Worm (Caenorhabditis elegans) whole organism, mixed stage, embryonic: ENCODE measurements around the gene gcy-31.

Experiments
- M03D4.4 ChIP-seq: sonication (generic microtip); optimal IDR thresholded peaks from 2 replicates; lab custom pipeline; 2017; ENCODE audit warnings: mild to moderate bottlenecking, missing genetic modification characterization, missing compliant biosample characterization
- bed-3 ChIP-seq: fragments of 200-800 bp; sonication (Bioruptor generic); optimal IDR thresholded peaks from 3 replicates; lab custom pipeline; 2018; ENCODE audit warnings: mild to moderate bottlenecking, missing genetic modification characterization, moderate library complexity, missing compliant biosample characterization
- blmp-1 ChIP-seq: fragments of 150-350 bp; optimal IDR thresholded peaks from 2 replicates; lab custom pipeline; 2014; ENCODE audit warnings: missing biosample characterization, missing genetic modification characterization
- ceh-39 ChIP-seq: fragments of 150-350 bp; optimal IDR thresholded peaks from 2 replicates; lab custom pipeline; 2014; ENCODE audit warnings: missing biosample characterization, missing genetic modification characterization
- ceh-43 ChIP-seq: fragments of 200-800 bp; sonication (Bioruptor generic); optimal IDR thresholded peaks from 2 replicates; lab custom pipeline; 2018; ENCODE audit warnings: mild to moderate bottlenecking, missing genetic modification characterization, moderate library complexity, missing compliant biosample characterization
- ceh-83 ChIP-seq: fragments of 200-800 bp; sonication (Bioruptor generic); optimal IDR thresholded peaks from 2 replicates; lab custom pipeline; 2018; ENCODE audit warnings: mild to moderate bottlenecking, missing genetic modification characterization, missing compliant biosample characterization
- ces-1 ChIP-seq: fragments of 150-350 bp; optimal IDR thresholded peaks from 2 replicates; lab custom pipeline; 2014; ENCODE audit warnings: missing biosample characterization, missing genetic modification reagents, missing genetic modification characterization
- cnd-1 ChIP-seq: fragments of 200-800 bp; sonication (Bioruptor generic); optimal IDR thresholded peaks from 2 replicates; lab custom pipeline; 2018; ENCODE audit warnings: mild to moderate bottlenecking, missing genetic modification characterization, missing compliant biosample characterization
- drap-1 ChIP-seq: fragments of 200-800 bp; sonication (Bioruptor generic); optimal IDR thresholded peaks from 3 replicates; lab custom pipeline; 2018; ENCODE audit warnings: mild to moderate bottlenecking, missing genetic modification characterization, missing compliant biosample characterization
- elt-1 ChIP-seq: sonication (generic microtip); optimal IDR thresholded peaks from 2 replicates; lab custom pipeline; 2017; ENCODE audit warnings: missing genetic modification characterization, mild to moderate bottlenecking, missing compliant biosample characterization, antibody characterized with exemption, moderate library complexity, borderline replicate concordance; ENCODE audit not compliant: insufficient read depth
- elt-3 ChIP-seq: fragments of 150-350 bp; optimal IDR thresholded peaks from 2 replicates; lab custom pipeline; 2014; ENCODE audit warnings: missing biosample characterization, missing genetic modification characterization
- ham-2 ChIP-seq: fragments of 200-800 bp; sonication (Bioruptor generic); optimal IDR thresholded peaks from 2 replicates; lab custom pipeline; 2018; ENCODE audit warnings: mild to moderate bottlenecking, missing genetic modification characterization, missing compliant biosample characterization
- hlh-1 ChIP-seq: fragments of 150-350 bp; optimal IDR thresholded peaks from 2 replicates; lab custom pipeline; 2014; ENCODE audit warnings: missing biosample characterization, missing genetic modification reagents, missing genetic modification characterization
- lin-13 ChIP-seq: fragments of 150-350 bp; optimal IDR thresholded peaks from 2 replicates; lab custom pipeline; 2014; ENCODE audit warnings: missing biosample characterization, missing genetic modification characterization
- lin-32 ChIP-seq: fragments of 200-800 bp; sonication (Bioruptor generic); optimal IDR thresholded peaks from 2 replicates; lab custom pipeline; 2018; ENCODE audit warnings: mild to moderate bottlenecking, missing genetic modification characterization, missing compliant biosample characterization
- lsy-2 ChIP-seq: fragments of 150-350 bp; optimal IDR thresholded peaks from 2 replicates; lab custom pipeline; 2014; ENCODE audit warnings: missing biosample characterization, missing genetic modification characterization
- mab-5 ChIP-seq: fragments of 150-350 bp; optimal IDR thresholded peaks from 2 replicates; lab custom pipeline; 2014; ENCODE audit warnings: missing biosample characterization, missing genetic modification characterization
- mep-1 ChIP-seq: fragments of 150-350 bp; optimal IDR thresholded peaks from 2 replicates; lab custom pipeline; 2017; ENCODE audit warnings: missing biosample characterization, missing genetic modification reagents, missing genetic modification characterization, inconsistent platforms
- mls-2 ChIP-seq: sonication (generic microtip); optimal IDR thresholded peaks from 2 replicates; lab custom pipeline; 2016; ENCODE audit warnings: mild to moderate bottlenecking, missing genetic modification characterization, moderate library complexity, missing compliant biosample characterization
- nhr-12 ChIP-seq: fragments of 150-350 bp; optimal IDR thresholded peaks from 2 replicates; lab custom pipeline; 2014; ENCODE audit warnings: missing biosample characterization, missing genetic modification characterization
- nhr-2 ChIP-seq: fragments of 150-350 bp; optimal IDR thresholded peaks from 2 replicates; lab custom pipeline; 2014; ENCODE audit warnings: missing biosample characterization, missing genetic modification characterization
- nhr-237 ChIP-seq: fragments of 150-350 bp; optimal IDR thresholded peaks from 2 replicates; lab custom pipeline; 2014; ENCODE audit warnings: missing biosample characterization, missing genetic modification characterization
- nhr-28 ChIP-seq: fragments of 150-350 bp; optimal IDR thresholded peaks from 2 replicates; lab custom pipeline; 2014; ENCODE audit warnings: missing biosample characterization, missing genetic modification characterization
- nhr-76 ChIP-seq: sonication (generic microtip); optimal IDR thresholded peaks from 2 replicates; lab custom pipeline; 2017; ENCODE audit warnings: missing biosample characterization, missing genetic modification characterization
- pha-4 ChIP-seq: fragments of 150-350 bp; optimal IDR thresholded peaks from 2 replicates; lab custom pipeline; 2018; ENCODE audit warnings: missing biosample characterization, missing genetic modification reagents, missing genetic modification characterization
- snpc-4 ChIP-seq: fragments of 150-350 bp; optimal IDR thresholded peaks from 2 replicates; lab custom pipeline; 2014; ENCODE audit warnings: missing biosample characterization, missing genetic modification characterization
- sptf-1 ChIP-seq: sonication (generic microtip); optimal IDR thresholded peaks from 2 replicates; lab custom pipeline; 2017; ENCODE audit warnings: mild to moderate bottlenecking, missing genetic modification characterization, moderate library complexity, missing compliant biosample characterization
- unc-120 ChIP-seq: sonication (generic microtip); optimal IDR thresholded peaks from 2 replicates; lab custom pipeline; 2017; ENCODE audit warnings: missing genetic modification characterization, missing compliant biosample characterization; ENCODE audit not compliant: poor library complexity, severe bottlenecking
- unc-39 ChIP-seq: fragments of 150-350 bp; optimal IDR thresholded peaks from 2 replicates; lab custom pipeline; 2014; ENCODE audit warnings: missing biosample characterization, missing genetic modification characterization
- unc-62 ChIP-seq: fragments of 150-350 bp; optimal IDR thresholded peaks from 2 replicates; lab custom pipeline; 2014; ENCODE audit warnings: missing biosample characterization, missing genetic modification reagents, missing genetic modification characterization
- zip-8 ChIP-seq: fragments of 150-350 bp; optimal IDR thresholded peaks from 2 replicates; lab custom pipeline; 2014; ENCODE audit warnings: missing biosample characterization, missing genetic modification characterization
- ztf-11 ChIP-seq: fragments of 150-350 bp; optimal IDR thresholded peaks from 2 replicates; lab custom pipeline; 2014; ENCODE audit warnings: missing biosample characterization, missing genetic modification characterization

gcy-31 gene

ce11 chrX:2452297-2452696, 25.0 kb upstream of the gcy-31 start:
- TF ChIP-seq nhr-2 (tag; lab: Kevin White, UChicago), result no peak
- no peak for TF ChIP-seq ceh-39
- TF ChIP-seq nhr-28 (tag; lab: Kevin White, UChicago), result no peak
- TF ChIP-seq elt-3 (tag; lab: Kevin White, UChicago), result no peak
- TF ChIP-seq lin-32, result no peak
- no peak for TF ChIP-seq ztf-11 (tag; lab: Kevin White, UChicago)
- no peak for TF ChIP-seq ceh-43
- TF ChIP-seq unc-62, result peak; percentile 54
- TF ChIP-seq drap-1, result no peak
- no peak for TF ChIP-seq mab-5 (tag; lab: Kevin White, UChicago)
- peak; percentile 11 for TF ChIP-seq unc-120 (tag; lab: Kevin White, UChicago)
- TF ChIP-seq blmp-1 (tag; lab: Kevin White, UChicago), result no peak
- TF ChIP-seq pha-4 (tag; lab: Kevin White, UChicago), result no peak
- TF ChIP-seq nhr-76 (tag; lab: Kevin White, UChicago), result no peak
- no peak for TF ChIP-seq cnd-1 (tag; lab: Kevin White, UChicago)
- no peak for TF ChIP-seq ceh-83 (GFP tag; lab: Kevin White, UChicago)
- no peak for TF ChIP-seq lin-13 (tag; lab: Kevin White, UChicago)
- no peak for TF ChIP-seq elt-1 (tag; lab: Kevin White, UChicago)
- TF ChIP-seq sptf-1, result no peak
- TF ChIP-seq mls-2 (tag; lab: Kevin White, UChicago), result no peak
- no peak for TF ChIP-seq ces-1 (GFP tag; lab: Kevin White, UChicago)
- no peak for TF ChIP-seq ham-2 (GFP tag; lab: Kevin White, UChicago)
- no peak for TF ChIP-seq zip-8
- TF ChIP-seq hlh-1 (tag; lab: Kevin White, UChicago), result peak; percentile 98
- TF ChIP-seq mep-1, result no peak

DNA sequence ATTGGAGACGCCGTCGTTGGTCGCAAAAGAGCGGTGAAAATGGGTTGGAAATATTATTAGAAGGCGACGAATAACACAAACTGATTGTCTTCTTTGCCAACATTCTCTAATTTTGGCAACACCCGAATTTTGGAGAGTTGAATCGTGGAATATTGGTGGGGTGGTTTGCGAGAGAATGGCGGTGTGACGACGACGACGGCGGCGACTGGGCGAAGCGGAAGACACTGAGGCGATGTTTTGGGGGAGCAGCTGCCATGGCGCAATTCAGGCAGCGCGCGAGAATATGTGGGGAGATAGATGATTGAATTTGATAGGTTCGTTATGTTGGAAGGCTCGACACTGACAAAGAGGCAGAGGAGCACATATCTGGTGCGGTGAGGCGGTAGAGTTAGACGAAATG, 23.7 kb upstream of the gcy-31 start:
- no peak for TF ChIP-seq cnd-1 (tag; lab: Kevin White, UChicago)
- TF ChIP-seq ceh-43, result no peak
- peak; percentile 42 for TF ChIP-seq ces-1 (GFP tag; lab: Kevin White, UChicago)
- TF ChIP-seq, all 35 proteins: peak for 1

DNA sequence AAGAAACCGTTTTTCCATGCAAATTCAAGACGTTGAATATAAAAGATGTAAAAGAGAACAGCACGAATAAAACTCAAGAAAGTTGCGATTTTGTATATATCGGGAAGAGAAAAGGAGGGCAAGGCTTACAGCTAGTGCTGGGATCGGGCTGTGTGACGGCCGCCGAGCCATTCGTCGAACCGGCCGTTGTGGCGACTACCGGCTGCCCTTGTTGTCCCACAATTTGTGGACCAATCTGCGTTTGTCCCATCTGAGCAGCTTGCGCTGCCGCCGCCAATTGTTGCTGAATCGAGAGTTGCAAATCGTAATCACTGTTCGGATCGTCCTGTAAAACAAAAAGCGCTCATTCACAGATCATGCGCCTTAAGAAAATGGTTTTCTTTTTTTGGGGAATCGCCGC, 19.9 kb upstream of the gcy-31 start:
- TF ChIP-seq lsy-2 (tag; lab: Kevin White, UChicago), result no peak
- TF ChIP-seq elt-1 (tag; lab: Kevin White, UChicago), result no peak
- no peak for TF ChIP-seq mab-5 (tag; lab: Kevin White, UChicago)
- TF ChIP-seq drap-1, result no peak
- TF ChIP-seq pha-4 (tag; lab: Kevin White, UChicago), result no peak
- TF ChIP-seq zip-8, result no peak
- TF ChIP-seq ceh-39, result no peak
- no peak for TF ChIP-seq nhr-12 (tag; lab: Kevin White, UChicago)
- TF ChIP-seq mls-2 (tag; lab: Kevin White, UChicago), result no peak
- TF ChIP-seq unc-62, result no peak
- no peak for TF ChIP-seq ztf-11 (tag; lab: Kevin White, UChicago)
- no peak for TF ChIP-seq ceh-43

- TF ChIP-seq nhr-237 (tag; lab: Kevin White, UChicago) (no peak), unc-120 (tag; lab: Kevin White, UChicago) (no peak), elt-1 (tag; lab: Kevin White, UChicago) (no peak), ces-1 (GFP tag; lab: Kevin White, UChicago) (no peak), drap-1 (no peak), lsy-2 (tag; lab: Kevin White, UChicago) (no peak), hlh-1 (tag; lab: Kevin White, UChicago) (no peak)
These were observed 18.9 kb upstream of the gcy-31 start for ce11 chrX:2446185-2446584.

- no peak for TF ChIP-seq lin-13 (tag; lab: Kevin White, UChicago)
- no peak for TF ChIP-seq ceh-83 (GFP tag; lab: Kevin White, UChicago)
- TF ChIP-seq ceh-43, result no peak
- no peak for TF ChIP-seq M03D4.4 (tag; lab: Kevin White, UChicago)
- no peak for TF ChIP-seq nhr-76 (tag; lab: Kevin White, UChicago)
- TF ChIP-seq ces-1 (GFP tag; lab: Kevin White, UChicago), result no peak
- no peak for TF ChIP-seq snpc-4 (tag; lab: Kevin White, UChicago)
- no peak for TF ChIP-seq nhr-237 (tag; lab: Kevin White, UChicago)
- TF ChIP-seq zip-8, result no peak
- TF ChIP-seq ztf-11 (tag; lab: Kevin White, UChicago), result no peak
- TF ChIP-seq lsy-2 (tag; lab: Kevin White, UChicago), result no peak
- no peak for TF ChIP-seq unc-39 (tag; lab: Kevin White, UChicago)
- TF ChIP-seq ham-2 (GFP tag; lab: Kevin White, UChicago), result no peak
- no peak for TF ChIP-seq pha-4 (tag; lab: Kevin White, UChicago)
- no peak for TF ChIP-seq bed-3 (GFP tag; lab: Kevin White, UChicago)
- TF ChIP-seq mab-5 (tag; lab: Kevin White, UChicago), result no peak
- TF ChIP-seq mep-1, result no peak
- TF ChIP-seq unc-120 (tag; lab: Kevin White, UChicago), result no peak
- no peak for TF ChIP-seq nhr-2 (tag; lab: Kevin White, UChicago)
- no peak for TF ChIP-seq lin-32
These were observed 16.0 kb upstream of the gcy-31 start, which contains the start of gene T07D1.3 for ce11 chrX:2443304-2443703. Gene T07D1.3 (minus strand): TSS chrX:2443404.
